Worm (Caenorhabditis elegans): Measurements from ENCODE around the gene srx-130.

Gene srx-130

DNA sequence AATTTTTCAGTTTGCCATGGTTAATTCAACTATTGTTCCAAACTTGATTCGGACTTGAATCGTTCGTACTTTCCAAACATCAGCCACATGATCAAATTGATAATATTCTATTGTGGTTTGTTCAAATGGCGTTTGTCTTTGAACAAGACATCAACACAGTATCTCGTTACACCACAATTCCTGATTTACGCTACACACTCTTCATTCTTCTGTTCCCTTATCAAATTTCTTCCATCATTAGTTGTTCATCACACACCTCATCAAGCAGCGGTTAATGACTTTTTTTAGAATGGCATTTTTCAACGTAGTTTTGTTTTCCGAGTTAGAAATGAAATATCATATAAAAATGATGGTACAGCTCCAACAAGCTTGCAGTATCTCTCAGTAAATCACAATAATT is 35.0 kb downstream of the srx-130 start (continued):
- TF ChIP-seq xbp-1 (tag; optimal IDR thresholded peaks at IDR 0.05), result no peak
- TF ChIP-seq lin-14 (GFP tag; optimal IDR thresholded peaks at IDR 0.05), result peak; percentile 46
- TF ChIP-seq ztf-11 (tag; optimal IDR thresholded peaks at IDR 0.05), result no peak
- TF ChIP-seq ztf-4 (tag; optimal IDR thresholded peaks at IDR 0.05), result no peak
- TF ChIP-seq nhr-85 (tag), result peak; percentile 28

DNA sequence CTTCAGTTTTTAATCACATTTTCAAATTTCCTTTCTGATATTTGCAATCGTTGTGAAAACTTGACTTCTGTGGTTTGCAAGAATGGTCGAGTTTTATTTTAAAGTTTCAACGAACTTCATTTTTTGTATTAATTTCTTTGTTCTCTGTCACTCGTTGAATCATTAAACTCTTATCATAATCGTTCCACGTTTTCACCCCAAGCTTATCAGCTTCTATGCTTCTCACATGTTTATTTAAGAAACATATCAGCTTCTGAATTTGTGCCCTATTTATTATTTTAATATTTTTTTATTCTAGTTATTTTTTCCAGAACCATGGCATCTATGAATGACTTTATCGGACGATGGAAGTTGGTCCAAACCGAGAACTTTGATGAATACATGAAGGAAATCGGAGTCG is 36.0 kb downstream of the srx-130 start, which contains the start of gene lbp-7:
TSS of gene lbp-7 (plus strand) at position 312 of the 400 bp plus-strand sequence.
- TF ChIP-seq elt-2 (tag; optimal IDR thresholded peaks at IDR 0.05), result peak; percentile 86
- TF ChIP-seq tlp-1 (tag; optimal IDR thresholded peaks at IDR 0.05), result peak; percentile 8
- peak; percentile 5 for TF ChIP-seq nhr-20 (tag; optimal IDR thresholded peaks at IDR 0.05)
- TF ChIP-seq snpc-4 (tag; optimal IDR thresholded peaks at IDR 0.05), result no peak
- no peak for TF ChIP-seq aha-1 (tag; optimal IDR thresholded peaks at IDR 0.05)

DNA sequence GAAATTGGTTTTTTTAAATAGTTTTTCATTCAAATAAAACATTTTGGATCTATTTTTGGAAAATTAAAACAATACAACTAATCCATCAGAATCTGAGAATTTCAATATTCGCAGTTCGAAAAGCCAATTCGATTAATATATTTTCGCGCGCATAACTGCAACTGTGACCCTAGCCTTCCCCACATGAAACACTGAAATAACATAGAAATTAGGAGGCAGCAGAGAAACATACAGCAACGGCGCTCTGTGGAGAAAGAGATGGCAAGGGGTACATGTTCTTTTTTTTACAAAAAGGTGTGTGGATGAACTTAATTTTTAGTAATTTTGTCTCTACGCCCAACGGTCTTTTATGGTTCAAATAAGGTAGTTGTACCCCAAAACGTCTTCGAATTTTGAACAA is 36.9 kb downstream of the srx-130 start:
- peak; percentile 3 for TF ChIP-seq rnt-1 (tag; optimal IDR thresholded peaks at IDR 0.05)
- peak; percentile 6 to 62 (median 56) for TF ChIP-seq dpl-1 (GFP tag; optimal IDR thresholded peaks at IDR 0.05)
- peak; percentile 58 for TF ChIP-seq lin-14 (GFP tag; optimal IDR thresholded peaks at IDR 0.05)
- peak; percentile 19 to 55 for TF ChIP-seq lin-35 (GFP tag; optimal IDR thresholded peaks at IDR 0.05)
- TF ChIP-seq lsy-2 (tag; optimal IDR thresholded peaks at IDR 0.05), result peak in 1 of 2 experiments; percentile 41
- TF ChIP-seq ets-5 (GFP tag; IDR thresholded peaks at IDR 0.05), result no peak
- TF ChIP-seq snu-23 (GFP tag; optimal IDR thresholded peaks at IDR 0.05), result peak; percentile 15
- TF ChIP-seq isw-1 (GFP tag; IDR thresholded peaks at IDR 0.05), result no peak
- peak; percentile 39 to 54 for TF ChIP-seq efl-1 (optimal IDR thresholded peaks at IDR 0.05)
- peak; percentile 57 to 87 for TF ChIP-seq efl-1 (GFP tag; optimal IDR thresholded peaks at IDR 0.05 in 1 of 2)
- peak; percentile 4 for TF ChIP-seq blmp-1 (tag; optimal IDR thresholded peaks at IDR 0.05)
- no peak for TF ChIP-seq zip-4 (GFP tag; optimal IDR thresholded peaks at IDR 0.05)

DNA sequence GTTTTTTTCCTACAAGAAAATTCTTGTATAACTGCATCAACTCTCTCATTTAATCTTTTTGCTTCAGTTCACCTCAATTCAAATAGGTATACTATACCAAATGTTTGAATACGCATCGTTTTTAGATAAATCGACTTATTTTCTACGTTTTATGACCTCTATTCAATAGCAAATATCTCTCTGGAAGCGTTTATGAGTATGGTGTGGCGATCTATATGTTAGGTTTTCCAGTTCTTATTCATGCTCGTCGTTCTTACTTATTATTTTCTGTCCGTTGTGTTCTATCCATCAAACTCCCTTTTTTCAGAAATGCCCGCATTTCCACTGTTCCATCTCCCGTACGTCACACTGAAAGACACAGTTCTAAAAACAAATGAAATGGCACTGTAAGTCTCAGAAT is 37.4 kb downstream of the srx-130 start, which contains the start of gene T22G5.3:
TSS of gene T22G5.3 (plus strand) at position 301 of the 400 bp plus-strand sequence.
- no peak for TF ChIP-seq fkh-10 (GFP tag; optimal IDR thresholded peaks at IDR 0.05)
- no peak for TF ChIP-seq egl-13 (tag; optimal IDR thresholded peaks at IDR 0.05)
- no peak for TF ChIP-seq Y116A8C.19 (tag; optimal IDR thresholded peaks at IDR 0.05; ENCODE audit: borderline replicate concordance)
- TF ChIP-seq blmp-1 (tag; optimal IDR thresholded peaks at IDR 0.05), result no peak

DNA sequence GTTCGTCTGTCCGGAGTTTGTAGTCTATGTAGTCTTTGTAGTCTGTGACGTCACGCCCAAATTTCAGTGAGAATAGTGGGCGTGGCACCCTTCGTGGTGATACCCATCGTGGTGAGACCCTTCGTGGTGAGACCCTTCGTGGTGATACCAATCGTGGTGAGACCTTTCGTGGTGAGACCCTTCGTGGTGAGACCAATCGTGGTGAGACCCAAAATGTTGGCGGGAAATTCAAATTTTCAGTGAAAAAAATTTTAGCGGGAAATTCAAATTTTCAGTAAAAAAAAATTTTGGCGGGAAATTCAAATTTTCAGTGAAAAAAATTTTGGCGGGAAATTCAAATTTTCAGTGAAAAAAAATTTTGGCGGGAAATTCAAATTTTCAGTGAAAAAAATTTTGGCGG is 38.9 kb downstream of the srx-130 start:
- peak; percentile 53; the same call in 1 of the 2 replicates for TF ChIP-seq unc-98 (GFP tag; IDR thresholded peaks at IDR 0.05)
- peak; percentile 11; the same call in 1 of the 2 replicates for TF ChIP-seq isw-1 (GFP tag; IDR thresholded peaks at IDR 0.05)

DNA sequence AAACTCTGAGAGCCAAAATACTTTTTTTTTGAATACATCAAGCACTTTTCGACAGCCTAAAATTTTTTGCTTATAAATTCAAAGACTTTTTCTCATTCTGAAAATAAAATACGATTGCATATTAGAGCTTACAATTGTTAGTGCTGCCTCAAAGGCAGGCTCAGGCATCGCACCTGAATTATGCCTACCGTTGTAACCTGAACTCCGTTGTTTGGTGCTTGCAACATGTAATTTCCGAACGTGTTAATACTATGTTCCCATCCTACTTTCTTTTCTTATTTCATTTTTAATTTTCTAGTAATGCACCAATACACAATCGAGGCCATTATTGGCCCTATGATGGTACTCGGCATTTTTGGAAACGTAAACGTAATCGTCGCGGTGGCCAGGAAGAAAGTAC is 44.1 kb downstream of the srx-130 start, which contains the start of gene srsx-19:
TSS of gene srsx-19 (plus strand) at position 301 of the 400 bp plus-strand sequence.
- no peak for TF ChIP-seq unc-30 (tag; optimal IDR thresholded peaks at IDR 0.05)
- no peak for TF ChIP-seq pax-3 (tag; optimal IDR thresholded peaks at IDR 0.05)
- no peak for TF ChIP-seq fkh-10 (GFP tag; optimal IDR thresholded peaks at IDR 0.05)
- TF ChIP-seq mep-1 (tag; optimal IDR thresholded peaks at IDR 0.05), result no peak
- TF ChIP-seq blmp-1 (tag; optimal IDR thresholded peaks at IDR 0.05), result no peak
- no peak for TF ChIP-seq C16A3.4 (tag; optimal IDR thresholded peaks at IDR 0.05)
- TF ChIP-seq nhr-20 (tag; optimal IDR thresholded peaks at IDR 0.05), result no peak
- no peak for TF ChIP-seq nhr-47 (tag; optimal IDR thresholded peaks at IDR 0.05)
- no peak for TF ChIP-seq lin-15B (tag; optimal IDR thresholded peaks at IDR 0.05)
- TF ChIP-seq tlp-1 (tag; optimal IDR thresholded peaks at IDR 0.05), result no peak
- TF ChIP-seq alr-1 (tag; optimal IDR thresholded peaks at IDR 0.05; ENCODE audit: borderline replicate concordance), result no peak
- no peak for TF ChIP-seq ama-1 (optimal IDR thresholded peaks at IDR 0.05)
- no peak for TF ChIP-seq ets-5 (GFP tag; IDR thresholded peaks at IDR 0.05)

Data from whole organism, L1 larva.